Worm (Caenorhabditis elegans) whole organism, L3 larva: ENCODE results near the gene nhr-138.

Experiments used
- R02D3.7 ChIP-seq: fragments of 150-350 bp; optimal IDR thresholded peaks from 2 replicates; lab custom pipeline; 2014; ENCODE audit warnings: missing biosample characterization, missing genetic modification characterization
- lin-15B ChIP-seq: fragments of 150-350 bp; optimal IDR thresholded peaks from 2 replicates; lab custom pipeline; 2014; ENCODE audit warnings: missing biosample characterization, missing genetic modification characterization
- lin-39 ChIP-seq: fragments of 150-350 bp; optimal IDR thresholded peaks from 2 replicates; lab custom pipeline; 2018; ENCODE audit warnings: missing biosample characterization, missing genetic modification reagents, missing genetic modification characterization
- nhr-237 ChIP-seq: fragments of 150-350 bp; optimal IDR thresholded peaks from 2 replicates; lab custom pipeline; 2014; ENCODE audit warnings: missing biosample characterization, missing genetic modification characterization
- nhr-28 ChIP-seq: fragments of 150-350 bp; optimal IDR thresholded peaks from 2 replicates; lab custom pipeline; 2014; ENCODE audit warnings: missing biosample characterization, missing genetic modification characterization
- skn-1 ChIP-seq: fragments of 150-350 bp; optimal IDR thresholded peaks from 2 replicates; lab custom pipeline; 2014; ENCODE audit warnings: missing biosample characterization, missing genetic modification characterization
- unc-39 ChIP-seq: sonication (generic microtip); optimal IDR thresholded peaks from 4 replicates; lab custom pipeline; 2017; ENCODE audit warnings: missing biosample characterization, missing genetic modification characterization

- TF ChIP-seq lin-15B: no peak
- TF ChIP-seq unc-39 (tag; lab: Kevin White, UChicago): no peak
- no peak for TF ChIP-seq R02D3.7 (tag; lab: Kevin White, UChicago)
- no peak for TF ChIP-seq nhr-237
- TF ChIP-seq lin-39 (tag; lab: Kevin White, UChicago): no peak
- TF ChIP-seq nhr-28 (tag; lab: Kevin White, UChicago): no peak
- TF ChIP-seq skn-1 (tag; lab: Kevin White, UChicago): no peak
Observed at ce11 chrIV:9690644-9691043, 34.4 kb upstream of the nhr-138 start, which contains the start of gene sdz-36.
